Worm (Caenorhabditis elegans) whole organism, early embryonic: Measurements from ENCODE around the gene ins-35.

Source experiments
- B0310.2 ChIP-seq: sonication (generic microtip); optimal IDR thresholded peaks from 2 replicates; lab custom pipeline; 2016; ENCODE audit warnings: mild to moderate bottlenecking, missing genetic modification characterization, missing compliant biosample characterization
- F13C5.2 ChIP-seq: sonication (generic microtip); optimal IDR thresholded peaks from 2 replicates; lab custom pipeline; 2017; ENCODE audit warnings: mild to moderate bottlenecking, missing genetic modification characterization, inconsistent platforms, missing compliant biosample characterization
- aly-1 ChIP-seq: sonication (generic microtip); optimal IDR thresholded peaks from 2 replicates; lab custom pipeline; 2016; ENCODE audit warnings: missing genetic modification characterization, missing compliant biosample characterization
- ama-1 ChIP-seq: fragments of 150-350 bp; optimal IDR thresholded peaks from 2 replicates; lab custom pipeline; 2014
- ceh-13 ChIP-seq: fragments of 200-800 bp; sonication (Bioruptor generic); optimal IDR thresholded peaks from 2 replicates; lab custom pipeline; 2018; ENCODE audit warnings: mild to moderate bottlenecking, missing genetic modification characterization, missing compliant biosample characterization
- ceh-36 ChIP-seq: sonication (generic microtip); optimal IDR thresholded peaks from 2 replicates; lab custom pipeline; 2016; ENCODE audit warnings: missing genetic modification characterization, inconsistent platforms, missing compliant biosample characterization
- ets-7 ChIP-seq: sonication (generic microtip); optimal IDR thresholded peaks from 2 replicates; lab custom pipeline; 2016; ENCODE audit warnings: missing genotype, missing genetic modification characterization, missing compliant biosample characterization
- flt-1 ChIP-seq: fragments of 200-800 bp; sonication (Bioruptor generic); IDR thresholded peaks from 2 replicates; pipeline ENCODE4 v1.3.6; 2022; ENCODE audit warnings: missing genetic modification characterization, missing compliant biosample characterization
- hmbx-1 ChIP-seq: sonication (generic microtip); optimal IDR thresholded peaks from 2 replicates; lab custom pipeline; 2016; ENCODE audit warnings: mild to moderate bottlenecking, missing genetic modification characterization, missing compliant biosample characterization
- hmg-4 ChIP-seq: fragments of 200-800 bp; sonication (Bioruptor generic); optimal IDR thresholded peaks from 2 replicates; lab custom pipeline; 2018; ENCODE audit warnings: mild to moderate bottlenecking, missing genetic modification characterization, missing compliant biosample characterization
- hnd-1 ChIP-seq: sonication (generic microtip); optimal IDR thresholded peaks from 2 replicates; lab custom pipeline; 2016; ENCODE audit warnings: missing genetic modification characterization, missing compliant biosample characterization
- pes-1 ChIP-seq: fragments of 200-800 bp; sonication (Bioruptor generic); IDR thresholded peaks from 2 replicates; pipeline ENCODE4 v1.3.6; 2022; ENCODE audit warnings: missing genetic modification reagents, missing genetic modification characterization, missing compliant biosample characterization
- scrt-1 ChIP-seq: fragments of 200-800 bp; sonication (Bioruptor generic); IDR thresholded peaks from 2 replicates; pipeline ENCODE4 v1.3.6; 2022; ENCODE audit warnings: missing genetic modification characterization, missing compliant biosample characterization
- sea-1 ChIP-seq: fragments of 200-800 bp; sonication (Bioruptor generic); conservative IDR thresholded peaks from 2 replicates; pipeline ENCODE4 v1.3.6; 2022; ENCODE audit warnings: missing genetic modification characterization, missing compliant biosample characterization
- tbx-11 ChIP-seq: fragments of 200-800 bp; sonication (Bioruptor generic); IDR thresholded peaks from 2 replicates; pipeline ENCODE4 v1.3.6; 2022; ENCODE audit warnings: missing genetic modification characterization, missing compliant biosample characterization
- tbx-37 ChIP-seq: fragments of 200-800 bp; sonication (Bioruptor generic); conservative IDR thresholded peaks from 2 replicates; pipeline ENCODE4 v1.3.6; 2022; ENCODE audit warnings: missing genetic modification reagents, missing genetic modification characterization, missing compliant biosample characterization
- tra-4 ChIP-seq: sonication (generic microtip); optimal IDR thresholded peaks from 2 replicates; lab custom pipeline; 2017; ENCODE audit warnings: missing genetic modification characterization, missing compliant biosample characterization

ins-35 gene

DNA sequence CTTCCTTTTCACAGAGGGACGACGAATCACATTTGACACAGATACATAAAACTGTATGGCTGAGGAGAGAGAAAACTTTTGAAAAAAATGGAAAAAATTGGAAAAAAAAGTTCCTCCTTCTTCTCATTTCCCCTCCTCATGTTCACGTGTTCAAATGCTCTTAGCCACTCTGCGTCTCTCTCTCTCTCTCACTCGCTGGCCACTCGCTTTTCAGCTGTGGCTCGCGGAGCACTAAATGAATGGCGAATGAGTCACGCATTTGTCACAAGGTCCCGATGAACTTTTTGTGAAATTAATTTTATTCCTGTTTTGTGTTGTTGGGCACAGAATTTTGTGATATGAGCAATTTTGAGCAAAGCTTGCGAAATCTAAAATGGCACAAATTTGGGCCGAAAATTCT is 42.5 kb downstream of the ins-35 start:
- TF ChIP-seq ets-7 (no peak), ceh-36 (no peak), hnd-1 (tag; lab: Kevin White, UChicago) (no peak), pes-1 (no peak), hmbx-1 (tag; lab: Kevin White, UChicago) (no peak), F13C5.2 (tag; lab: Kevin White, UChicago) (no peak), scrt-1 (no peak), ceh-13 (GFP tag; lab: Kevin White, UChicago) (no peak), B0310.2 (tag; lab: Kevin White, UChicago) (no peak), tbx-37 (GFP tag; lab: Robert Waterston, UW) (no peak), ama-1 (lab: Kevin White, UChicago) (no peak), aly-1 (no peak), tbx-11 (GFP tag; lab: Robert Waterston, UW) (no peak), flt-1 (GFP tag; lab: Robert Waterston, UW) (no peak), tra-4 (tag; lab: Kevin White, UChicago) (no peak), sea-1 (GFP tag; lab: Robert Waterston, UW) (no peak), hmg-4 (GFP tag; lab: Kevin White, UChicago) (no peak)

DNA sequence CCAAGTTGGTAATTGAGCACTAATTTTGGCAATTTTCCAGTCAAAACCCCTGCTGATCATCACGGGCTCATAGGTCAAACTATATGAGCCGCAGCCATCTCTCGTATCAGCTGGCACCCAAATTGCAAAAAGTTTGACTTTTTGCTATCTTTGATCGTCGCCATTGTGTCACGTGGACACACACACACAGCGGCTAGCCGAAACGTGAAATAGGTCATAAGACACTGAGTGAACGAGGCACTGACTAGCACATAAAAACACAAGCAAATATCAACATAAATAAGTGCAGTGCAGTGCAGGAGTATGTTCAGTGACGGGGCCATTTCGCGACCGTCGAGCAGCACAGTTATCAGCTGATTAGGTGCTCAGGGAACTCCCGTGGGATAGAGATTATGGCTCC is 43.4 kb downstream of the ins-35 start:
- TF ChIP-seq ceh-13 (GFP tag; lab: Kevin White, UChicago) = no peak
- no peak for TF ChIP-seq hmbx-1 (tag; lab: Kevin White, UChicago)
- TF ChIP-seq ama-1 (lab: Kevin White, UChicago) = no peak
- no peak for TF ChIP-seq sea-1 (GFP tag; lab: Robert Waterston, UW)
- no peak for TF ChIP-seq aly-1
- TF ChIP-seq scrt-1 = no peak
- no peak for TF ChIP-seq ceh-36
- TF ChIP-seq ets-7 = no peak
- no peak for TF ChIP-seq F13C5.2 (tag; lab: Kevin White, UChicago)
- no peak for TF ChIP-seq hnd-1 (tag; lab: Kevin White, UChicago)
- TF ChIP-seq tbx-11 (GFP tag; lab: Robert Waterston, UW) = no peak
- no peak for TF ChIP-seq tra-4 (tag; lab: Kevin White, UChicago)
- no peak for TF ChIP-seq hmg-4 (GFP tag; lab: Kevin White, UChicago)
- no peak for TF ChIP-seq pes-1
- TF ChIP-seq flt-1 (GFP tag; lab: Robert Waterston, UW) = no peak
- no peak for TF ChIP-seq tbx-37 (GFP tag; lab: Robert Waterston, UW)
- no peak for TF ChIP-seq B0310.2 (tag; lab: Kevin White, UChicago)

- no peak for TF ChIP-seq hnd-1 (tag; lab: Kevin White, UChicago)
- TF ChIP-seq hmg-4 (GFP tag; lab: Kevin White, UChicago) = no peak
- no peak for TF ChIP-seq scrt-1
- TF ChIP-seq pes-1 = no peak
- TF ChIP-seq ceh-36 = no peak
- no peak for TF ChIP-seq flt-1 (GFP tag; lab: Robert Waterston, UW)
- TF ChIP-seq tbx-11 (GFP tag; lab: Robert Waterston, UW) = no peak
- no peak for TF ChIP-seq ets-7
- no peak for TF ChIP-seq aly-1
- TF ChIP-seq hmbx-1 (tag; lab: Kevin White, UChicago) = no peak
- TF ChIP-seq tra-4 (tag; lab: Kevin White, UChicago) = no peak
- TF ChIP-seq B0310.2 (tag; lab: Kevin White, UChicago) = no peak
- TF ChIP-seq tbx-37 (GFP tag; lab: Robert Waterston, UW) = no peak
- no peak for TF ChIP-seq ama-1 (lab: Kevin White, UChicago)
- no peak for TF ChIP-seq sea-1 (GFP tag; lab: Robert Waterston, UW)
- TF ChIP-seq F13C5.2 (tag; lab: Kevin White, UChicago) = no peak
- TF ChIP-seq ceh-13 (GFP tag; lab: Kevin White, UChicago) = no peak
These were observed 44.3 kb downstream of the ins-35 start for ce11 chrV:20419643-20420042.

ce11 chrV:20422738-20423137 is 47.4 kb downstream of the ins-35 start:
- no peak for TF ChIP-seq ceh-13 (GFP tag; lab: Kevin White, UChicago)
- no peak for TF ChIP-seq hmbx-1 (tag; lab: Kevin White, UChicago)
- TF ChIP-seq ets-7 = no peak
- no peak for TF ChIP-seq scrt-1
- no peak for TF ChIP-seq F13C5.2 (tag; lab: Kevin White, UChicago)
- no peak for TF ChIP-seq pes-1
- no peak for TF ChIP-seq ceh-36
- TF ChIP-seq hnd-1 (tag; lab: Kevin White, UChicago) = no peak
- TF ChIP-seq tbx-11 (GFP tag; lab: Robert Waterston, UW) = no peak
- no peak for TF ChIP-seq flt-1 (GFP tag; lab: Robert Waterston, UW)
- no peak for TF ChIP-seq ama-1 (lab: Kevin White, UChicago)
- no peak for TF ChIP-seq tra-4 (tag; lab: Kevin White, UChicago)

DNA sequence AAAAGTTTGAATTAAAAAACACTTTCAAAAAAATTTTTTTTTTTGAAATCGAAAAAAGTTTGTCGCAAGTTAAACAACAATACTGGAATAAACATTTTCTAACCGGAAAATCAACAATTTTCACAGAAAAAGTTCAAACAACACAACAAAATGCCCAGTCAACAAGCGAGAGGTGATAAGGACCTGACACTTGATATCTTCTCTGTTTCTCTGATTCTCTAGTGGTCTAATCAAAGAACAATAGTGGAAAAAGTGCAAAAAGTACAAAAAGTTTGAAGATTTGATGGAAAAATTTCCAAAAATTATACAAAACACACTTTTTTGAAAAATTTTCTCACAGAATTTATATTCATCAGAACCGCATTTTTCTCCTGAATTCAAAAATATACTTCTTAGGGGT is 48.1 kb downstream of the ins-35 start:
- no peak for TF ChIP-seq ceh-36
- TF ChIP-seq hnd-1 (tag; lab: Kevin White, UChicago) = no peak
- TF ChIP-seq flt-1 (GFP tag; lab: Robert Waterston, UW) = no peak
- TF ChIP-seq ets-7 = no peak

- no peak for TF ChIP-seq pes-1
- no peak for TF ChIP-seq ama-1 (lab: Kevin White, UChicago)
- TF ChIP-seq tbx-37 (GFP tag; lab: Robert Waterston, UW) = peak; percentile 64
- TF ChIP-seq F13C5.2 (tag; lab: Kevin White, UChicago) = peak; percentile 69
- TF ChIP-seq flt-1 (GFP tag; lab: Robert Waterston, UW) = peak; percentile 55
- peak; percentile 85 for TF ChIP-seq B0310.2 (tag; lab: Kevin White, UChicago)
- peak; percentile 1 for TF ChIP-seq aly-1
- TF ChIP-seq ets-7 = no peak
- 0 out of 2 replicates have a peak, but pooled peaks have one; percentile 60 for TF ChIP-seq sea-1 (GFP tag; lab: Robert Waterston, UW)
- TF ChIP-seq hmg-4 (GFP tag; lab: Kevin White, UChicago) = peak; percentile 71
- TF ChIP-seq scrt-1 = 0 out of 2 replicates have a peak, but pooled peaks have one; percentile 22
These were observed 49.2 kb downstream of the ins-35 start for ce11 chrV:20424229-20425182.

DNA sequence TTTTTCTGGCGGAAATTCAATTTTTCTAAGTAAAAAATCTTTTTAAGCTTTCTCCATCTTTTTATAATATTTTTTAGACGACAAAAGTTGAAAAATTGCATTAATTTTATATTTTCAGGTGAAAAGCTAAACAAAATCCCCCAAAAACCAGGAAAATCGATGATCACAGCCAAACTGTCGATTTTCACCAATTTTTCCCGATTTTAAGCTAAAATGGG is 49.8 kb downstream of the ins-35 start, which contains the start of the genes fce-2 and F48F5.8:
fce-2 (plus strand) TSS at position 119 of the 218 bp plus-strand sequence.
F48F5.8 (plus strand) TSS at position 160 of the 218 bp plus-strand sequence.
- no peak for TF ChIP-seq ceh-13 (GFP tag; lab: Kevin White, UChicago)
- TF ChIP-seq tbx-11 (GFP tag; lab: Robert Waterston, UW) = no peak
